Worm (Caenorhabditis elegans): ENCODE results near the gene T04C9.1.

Gene T04C9.1

DNA sequence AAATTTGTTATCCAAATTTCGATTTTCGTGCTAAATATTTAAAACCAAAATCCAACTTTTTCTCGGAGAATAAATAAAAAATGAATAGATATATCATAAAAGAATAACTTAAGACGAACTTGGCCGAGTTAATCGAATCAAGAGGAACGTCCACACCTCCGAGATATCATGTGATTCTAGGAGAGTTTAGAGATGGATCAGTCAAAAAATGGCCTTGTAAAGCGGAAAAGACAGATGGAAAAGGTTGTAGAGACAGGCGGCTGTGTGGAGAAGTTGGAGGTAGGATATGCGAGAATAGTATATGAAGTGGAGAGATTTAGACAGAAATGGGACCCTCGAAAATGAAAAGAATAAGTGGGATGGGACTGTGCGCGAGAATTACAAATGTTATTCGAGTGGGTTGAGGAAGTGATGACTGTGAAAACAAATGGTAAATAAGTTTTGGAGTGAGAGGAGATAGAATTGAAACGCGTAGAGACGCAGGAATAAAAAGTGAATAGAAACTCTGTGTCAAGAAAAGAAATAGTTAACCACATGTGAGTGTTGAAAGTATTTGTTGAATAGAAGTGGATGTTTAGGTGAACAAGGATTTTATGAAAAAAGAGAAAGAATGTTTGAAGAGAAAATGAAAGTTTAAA, 10.1 kb upstream of the T04C9.1 start:
- TF ChIP-seq hlh-30 (tag; optimal IDR thresholded peaks at IDR 0.05; ENCODE audit: insufficient read depth) (peak; percentile 29), aha-1 (tag) (peak; percentile 66), nhr-25 (tag; optimal IDR thresholded peaks at IDR 0.05; ENCODE audit: borderline replicate concordance, insufficient read depth) (peak; percentile 22), ceh-20 (GFP tag; IDR thresholded peaks at IDR 0.05) (no peak), nhr-28 (tag; optimal IDR thresholded peaks at IDR 0.05) (peak; percentile 14), ZK337.2 (GFP tag; IDR thresholded peaks at IDR 0.05) (no peak)

DNA sequence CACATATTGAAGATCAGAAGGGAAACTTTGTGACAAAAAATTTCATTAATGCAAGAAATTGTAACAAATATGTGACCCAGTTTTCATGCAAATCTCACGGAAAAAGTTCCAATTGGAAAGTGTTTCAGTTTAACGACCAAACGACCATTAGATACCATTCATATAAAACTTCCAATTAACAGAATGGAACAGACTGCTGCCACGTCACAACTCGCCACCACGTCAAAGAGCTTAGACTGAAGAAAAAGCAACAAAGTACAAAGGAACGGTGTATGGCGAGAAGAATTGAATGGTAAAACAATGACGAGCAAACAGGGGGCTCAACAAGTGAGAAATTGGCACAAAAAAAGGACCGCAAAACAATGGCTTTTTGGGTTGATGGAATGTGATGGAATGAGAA, 7.7 kb upstream of the T04C9.1 start, which contains the start of gene T04C9.3:
T04C9.3 (plus strand) TSS at position 301 of the 400 bp plus-strand sequence.
- no peak for TF ChIP-seq daf-16 (GFP tag; optimal IDR thresholded peaks at IDR 0.05)
- TF ChIP-seq daf-16 (tag; optimal IDR thresholded peaks at IDR 0.05) = no peak
- TF ChIP-seq Y5F2A.4 (GFP tag; optimal IDR thresholded peaks at IDR 0.05) = no peak
- no peak for TF ChIP-seq duxl-1 (tag; optimal IDR thresholded peaks at IDR 0.05; ENCODE audit: poor library complexity)
- TF ChIP-seq gei-8 (GFP tag; optimal IDR thresholded peaks at IDR 0.05) = no peak
- no peak for TF ChIP-seq nhr-77 (tag; optimal IDR thresholded peaks at IDR 0.05)
- TF ChIP-seq F44E2.7 (GFP tag; IDR thresholded peaks at IDR 0.05) = no peak
- TF ChIP-seq ceh-20 (GFP tag; IDR thresholded peaks at IDR 0.05) = no peak
- no peak for TF ChIP-seq lin-13 (GFP tag; optimal IDR thresholded peaks at IDR 0.05)
- no peak for TF ChIP-seq lin-38 (GFP tag; IDR thresholded peaks at IDR 0.05)
- TF ChIP-seq T20F7.1 (GFP tag; optimal IDR thresholded peaks at IDR 0.05) = no peak
- TF ChIP-seq F49E8.2 (tag; optimal IDR thresholded peaks at IDR 0.05; ENCODE audit: borderline replicate concordance) = no peak

DNA sequence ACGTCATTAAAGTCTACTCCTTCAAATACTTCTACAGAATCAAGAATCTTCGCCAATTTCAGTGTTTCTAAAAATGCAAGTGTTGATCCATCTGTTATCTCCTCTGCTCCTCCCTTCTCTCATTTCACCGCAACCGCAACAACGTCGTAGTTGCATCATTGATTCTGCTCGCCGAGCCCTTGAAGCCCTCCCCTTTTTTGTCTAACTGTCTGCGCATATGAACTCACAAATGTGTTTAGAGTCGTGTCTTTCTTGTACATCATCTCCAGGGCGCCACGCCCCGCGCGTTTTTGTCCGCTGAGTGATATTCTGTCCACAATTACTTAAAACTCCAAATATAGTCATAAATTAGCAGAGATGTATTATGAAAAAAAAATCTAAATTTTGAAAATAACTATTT, 5.0 kb upstream of the T04C9.1 start:
- TF ChIP-seq lin-29 (GFP tag; IDR thresholded peaks at IDR 0.05) (no peak), aha-1 (tag) (peak; percentile 96), madf-9 (GFP tag; conservative IDR thresholded peaks at IDR 0.05) (no peak), mes-2 (tag; optimal IDR thresholded peaks at IDR 0.05; ENCODE audit: poor library complexity, severe bottlenecking) (peak; percentile 10), hmg-1.1 (GFP tag; IDR thresholded peaks at IDR 0.05) (peak; percentile 40; the same call in 1 of the 2 replicates), lsy-2 (tag; optimal IDR thresholded peaks at IDR 0.05) (peak in 1 of 2 experiments; percentile 4), fkh-10 (GFP tag; optimal IDR thresholded peaks at IDR 0.05) (no peak)

DNA sequence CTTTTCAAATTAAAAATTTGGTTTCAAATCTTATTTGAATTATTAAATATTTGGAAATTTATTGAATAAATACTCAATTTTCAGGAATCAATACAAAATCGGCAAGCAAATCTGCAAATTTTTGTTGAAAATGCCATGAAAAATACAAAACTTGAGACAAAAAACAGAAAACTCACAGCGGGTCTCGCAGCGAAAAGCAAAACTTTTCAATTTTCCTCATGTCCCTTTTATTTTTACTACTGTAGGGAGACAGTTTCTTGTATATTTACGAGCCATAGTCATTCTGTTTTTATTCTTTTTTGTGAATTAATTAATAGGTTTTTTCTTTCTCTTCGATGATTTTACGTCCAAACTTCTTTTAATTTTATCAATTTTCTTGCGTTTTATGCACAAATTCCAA, 4.6 kb upstream of the T04C9.1 start:
- no peak for TF ChIP-seq nhr-6 (tag; optimal IDR thresholded peaks at IDR 0.05)
- TF ChIP-seq F10B5.3 (tag; optimal IDR thresholded peaks at IDR 0.05) = no peak
- no peak for TF ChIP-seq nhr-11 (tag; optimal IDR thresholded peaks at IDR 0.05)
- TF ChIP-seq fkh-10 (GFP tag; optimal IDR thresholded peaks at IDR 0.05) = no peak
- TF ChIP-seq lin-38 (GFP tag; IDR thresholded peaks at IDR 0.05) = peak; percentile 21; the same call in 1 of the 2 replicates
- no peak for TF ChIP-seq lim-7 (GFP tag; IDR thresholded peaks at IDR 0.05)
- TF ChIP-seq F49E8.2 (tag; optimal IDR thresholded peaks at IDR 0.05; ENCODE audit: borderline replicate concordance) = peak; percentile 27
- TF ChIP-seq D1046.2 (GFP tag; IDR thresholded peaks at IDR 0.05) = no peak
- peak; percentile 12 for TF ChIP-seq R02D3.7 (tag; optimal IDR thresholded peaks at IDR 0.05)
- TF ChIP-seq hlh-11 (tag; optimal IDR thresholded peaks at IDR 0.05) = no peak
- no peak for TF ChIP-seq daf-8 (GFP tag; IDR thresholded peaks at IDR 0.05)
- no peak for TF ChIP-seq daf-12 (tag; optimal IDR thresholded peaks at IDR 0.05)
- no peak for TF ChIP-seq nhr-237 (tag; optimal IDR thresholded peaks at IDR 0.05)
- no peak for TF ChIP-seq ceh-82 (tag; optimal IDR thresholded peaks at IDR 0.05)
- peak; percentile 54; the same call in 1 of the 2 replicates for TF ChIP-seq Y48G9A.11 (GFP tag; IDR thresholded peaks at IDR 0.05)
- no peak for TF ChIP-seq ceh-44 (GFP tag; IDR thresholded peaks at IDR 0.05)
- TF ChIP-seq spr-3 (GFP tag; optimal IDR thresholded peaks at IDR 0.05) = no peak
- no peak for TF ChIP-seq lsy-2 (tag; optimal IDR thresholded peaks at IDR 0.05)
- TF ChIP-seq mep-1 (tag; optimal IDR thresholded peaks at IDR 0.05) = no peak
- no peak for TF ChIP-seq T20F7.1 (GFP tag; optimal IDR thresholded peaks at IDR 0.05)
- TF ChIP-seq pqm-1 (tag; optimal IDR thresholded peaks at IDR 0.05) = no peak
- no peak for TF ChIP-seq saeg-2 (GFP tag; IDR thresholded peaks at IDR 0.05)

Data from whole organism, L4 larva.